Worm (Caenorhabditis elegans) whole organism, midembryonic: ENCODE data around the gene snb-7.

Experiments used
- T22C8.4 ChIP-seq: fragments of 200-800 bp; sonication (Bioruptor generic); IDR thresholded peaks from 2 replicates; pipeline ENCODE4 v1.3.6; 2022; ENCODE audit warnings: missing genetic modification characterization, missing compliant biosample characterization
- cog-1 ChIP-seq: sonication (generic microtip); optimal IDR thresholded peaks from 2 replicates; lab custom pipeline; 2016; ENCODE audit warnings: missing genetic modification characterization, missing compliant biosample characterization
- flt-1 ChIP-seq: fragments of 200-800 bp; sonication (Bioruptor generic); IDR thresholded peaks from 2 replicates; pipeline ENCODE4 v1.3.6; 2022; ENCODE audit warnings: missing genetic modification characterization, missing compliant biosample characterization
- klf-2 ChIP-seq: fragments of 200-800 bp; sonication (Bioruptor generic); conservative IDR thresholded peaks from 2 replicates; pipeline ENCODE4 v1.3.6; 2022; ENCODE audit warnings: missing genetic modification reagents, missing genetic modification characterization, missing compliant biosample characterization
- med-1 ChIP-seq: sonication (generic microtip); optimal IDR thresholded peaks from 2 replicates; lab custom pipeline; 2017; ENCODE audit warnings: missing genetic modification characterization, mild to moderate bottlenecking, missing compliant biosample characterization, antibody characterized with exemption, missing genetic modification reagents; ENCODE audit not compliant: insufficient read depth
- ref-1 ChIP-seq: fragments of 200-800 bp; sonication (Bioruptor generic); conservative IDR thresholded peaks from 2 replicates; pipeline ENCODE4 v1.3.6; 2022; ENCODE audit warnings: missing genetic modification reagents, missing genetic modification characterization, missing compliant biosample characterization
- tab-1 ChIP-seq: fragments of 200-800 bp; sonication (Bioruptor generic); IDR thresholded peaks from 2 replicates; pipeline ENCODE4 v1.3.6; 2022; ENCODE audit warnings: missing genetic modification characterization, missing compliant biosample characterization
- ztf-23 ChIP-seq: fragments of 200-800 bp; sonication (Bioruptor generic); IDR thresholded peaks from 2 replicates; pipeline ENCODE4 v1.3.6; 2022; ENCODE audit warnings: missing genetic modification reagents, missing genetic modification characterization, missing compliant biosample characterization
- ztf-29 ChIP-seq: fragments of 200-800 bp; sonication (Bioruptor generic); IDR thresholded peaks from 2 replicates; pipeline ENCODE4 v1.3.6; 2022; ENCODE audit warnings: missing genetic modification reagents, missing genetic modification characterization, missing compliant biosample characterization

Gene snb-7

DNA sequence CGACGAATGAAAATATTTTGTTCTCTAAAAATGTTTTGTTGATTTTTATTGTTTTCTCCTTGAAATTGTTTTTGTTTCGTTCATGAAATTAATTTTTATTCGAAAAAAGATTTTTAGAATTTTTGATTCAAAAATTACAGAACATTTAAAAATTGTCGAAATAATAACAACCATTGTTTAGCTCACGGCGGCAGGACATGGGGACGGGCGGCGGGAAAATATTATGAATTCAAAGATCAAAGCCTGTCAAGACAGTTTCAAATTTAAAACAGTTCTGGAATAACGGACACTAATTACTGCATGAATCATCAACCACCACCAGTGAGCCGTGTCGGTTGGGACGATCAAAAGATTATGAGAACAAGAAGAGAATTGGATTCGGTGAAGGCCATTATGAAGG lies at the start of gene snb-7:
Gene snb-7 (plus strand): TSS at position 301 of the 400 bp plus-strand sequence.
- TF ChIP-seq T22C8.4 (GFP tag; lab: Robert Waterston, UW) (no peak), flt-1 (no peak), ztf-23 (GFP tag; lab: Robert Waterston, UW) (no peak), cog-1 (no peak), tab-1 (no peak), ref-1 (GFP tag; lab: Robert Waterston, UW) (no peak), med-1 (GFP tag; lab: Kevin White, UChicago) (no peak), ztf-29 (GFP tag; lab: Robert Waterston, UW) (no peak), klf-2 (no peak)

ce11 chrIV:12520150-12520549 lies 40.5 kb upstream of the snb-7 start, which contains the start of gene tsp-4:
Gene tsp-4, minus strand, starts transcription at chrIV:12520250.
- TF ChIP-seq T22C8.4 (GFP tag; lab: Robert Waterston, UW) (no peak), ztf-23 (GFP tag; lab: Robert Waterston, UW) (no peak), tab-1 (no peak), cog-1 (no peak), med-1 (GFP tag; lab: Kevin White, UChicago) (no peak), ref-1 (GFP tag; lab: Robert Waterston, UW) (no peak), klf-2 (no peak), ztf-29 (GFP tag; lab: Robert Waterston, UW) (no peak), flt-1 (no peak)

ce11 chrIV:12522521-12522920 lies 38.1 kb upstream of the snb-7 start, which contains the start of gene sru-13:
Gene sru-13, minus strand, starts transcription at chrIV:12522621.
- TF ChIP-seq klf-2 (no peak), ztf-23 (GFP tag; lab: Robert Waterston, UW) (no peak), flt-1 (no peak), T22C8.4 (GFP tag; lab: Robert Waterston, UW) (no peak), ztf-29 (GFP tag; lab: Robert Waterston, UW) (no peak), med-1 (GFP tag; lab: Kevin White, UChicago) (no peak), ref-1 (GFP tag; lab: Robert Waterston, UW) (no peak), cog-1 (no peak), tab-1 (no peak)

- TF ChIP-seq ztf-23 (GFP tag; lab: Robert Waterston, UW) (no peak), cog-1 (no peak), med-1 (GFP tag; lab: Kevin White, UChicago) (no peak), tab-1 (no peak), klf-2 (no peak), flt-1 (no peak), T22C8.4 (GFP tag; lab: Robert Waterston, UW) (no peak), ztf-29 (GFP tag; lab: Robert Waterston, UW) (no peak), ref-1 (GFP tag; lab: Robert Waterston, UW) (no peak)
Measured at ce11 chrIV:12525409-12525808, 35.3 kb upstream of the snb-7 start, which contains the start of gene eak-4. Gene eak-4, minus strand, starts transcription at chrIV:12525509.

- TF ChIP-seq ref-1 (GFP tag; lab: Robert Waterston, UW) (no peak), ztf-23 (GFP tag; lab: Robert Waterston, UW) (no peak), tab-1 (no peak), med-1 (GFP tag; lab: Kevin White, UChicago) (no peak), flt-1 (no peak), T22C8.4 (GFP tag; lab: Robert Waterston, UW) (no peak), ztf-29 (GFP tag; lab: Robert Waterston, UW) (no peak), klf-2 (no peak), cog-1 (no peak)
Measured at ce11 chrIV:12527217-12527616, 33.5 kb upstream of the snb-7 start, which contains the start of gene F53B2.8. Gene F53B2.8, minus strand, starts transcription at chrIV:12527396.

ce11 chrIV:12531047-12531446 lies 29.6 kb upstream of the snb-7 start, which contains the start of gene F53B2.5:
Gene F53B2.5, minus strand, starts transcription at chrIV:12531147.
- no peak for TF ChIP-seq med-1 (GFP tag; lab: Kevin White, UChicago)
- TF ChIP-seq tab-1 = no peak
- no peak for TF ChIP-seq ref-1 (GFP tag; lab: Robert Waterston, UW)
- TF ChIP-seq T22C8.4 (GFP tag; lab: Robert Waterston, UW) = no peak
- TF ChIP-seq cog-1 = no peak
- TF ChIP-seq ztf-29 (GFP tag; lab: Robert Waterston, UW) = no peak
- TF ChIP-seq klf-2 = no peak
- TF ChIP-seq ztf-23 (GFP tag; lab: Robert Waterston, UW) = no peak
- no peak for TF ChIP-seq flt-1

ce11 chrIV:12531464-12531863 lies 29.2 kb upstream of the snb-7 start:
- TF ChIP-seq ztf-29 (GFP tag; lab: Robert Waterston, UW) (no peak), cog-1 (no peak), ref-1 (GFP tag; lab: Robert Waterston, UW) (no peak), T22C8.4 (GFP tag; lab: Robert Waterston, UW) (no peak), med-1 (GFP tag; lab: Kevin White, UChicago) (no peak), klf-2 (no peak), ztf-23 (GFP tag; lab: Robert Waterston, UW) (no peak), flt-1 (no peak), tab-1 (no peak)

ce11 chrIV:12536358-12536757 lies 24.3 kb upstream of the snb-7 start:
- TF ChIP-seq T22C8.4 (GFP tag; lab: Robert Waterston, UW) = no peak
- TF ChIP-seq ztf-23 (GFP tag; lab: Robert Waterston, UW) = no peak
- no peak for TF ChIP-seq tab-1
- TF ChIP-seq klf-2 = no peak
- no peak for TF ChIP-seq ref-1 (GFP tag; lab: Robert Waterston, UW)
- TF ChIP-seq flt-1 = no peak
- TF ChIP-seq ztf-29 (GFP tag; lab: Robert Waterston, UW) = no peak
- TF ChIP-seq cog-1 = no peak
- no peak for TF ChIP-seq med-1 (GFP tag; lab: Kevin White, UChicago)

DNA sequence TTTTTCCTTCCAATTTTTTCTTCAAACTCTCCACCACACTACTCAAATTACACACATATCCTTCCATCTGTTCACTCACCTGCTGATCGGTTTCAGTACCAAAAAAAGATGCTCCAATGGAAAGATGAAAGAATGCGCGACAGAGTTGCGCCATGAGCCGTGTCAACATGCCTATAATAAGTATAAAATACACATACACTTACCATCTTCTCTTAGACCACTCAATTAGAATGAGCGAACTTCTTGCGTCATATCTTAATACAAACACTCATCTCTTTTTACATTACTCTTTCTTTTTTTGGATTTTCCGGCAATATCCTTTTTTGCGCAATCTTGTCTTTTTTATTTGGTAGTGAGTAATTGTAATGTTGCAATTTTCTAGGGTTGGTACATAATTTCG lies 23.0 kb upstream of the snb-7 start:
- TF ChIP-seq klf-2 (no peak), ztf-23 (GFP tag; lab: Robert Waterston, UW) (no peak), tab-1 (no peak), flt-1 (no peak), ztf-29 (GFP tag; lab: Robert Waterston, UW) (no peak), ref-1 (GFP tag; lab: Robert Waterston, UW) (no peak), T22C8.4 (GFP tag; lab: Robert Waterston, UW) (no peak), cog-1 (no peak), med-1 (GFP tag; lab: Kevin White, UChicago) (no peak)

DNA sequence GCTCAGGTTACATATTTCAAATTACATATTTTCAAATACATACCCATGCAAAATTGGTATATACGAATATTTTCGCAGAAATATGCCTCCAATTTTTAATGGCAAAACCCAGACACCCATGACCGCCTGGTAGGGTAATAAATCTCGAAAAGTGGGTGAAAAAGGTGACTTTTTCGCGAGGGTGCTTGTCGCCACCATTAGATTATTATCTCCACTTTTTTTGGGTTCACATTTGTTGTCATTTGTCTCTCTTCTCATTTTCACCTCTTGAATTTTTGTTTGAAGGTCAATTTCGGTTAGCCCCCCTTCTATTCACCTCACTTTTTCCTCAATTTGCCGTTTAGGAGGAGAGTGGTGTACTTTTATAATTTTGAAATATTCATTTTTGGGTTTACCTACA lies 20.4 kb upstream of the snb-7 start:
- no peak for TF ChIP-seq T22C8.4 (GFP tag; lab: Robert Waterston, UW)
- TF ChIP-seq flt-1 = no peak
- TF ChIP-seq ref-1 (GFP tag; lab: Robert Waterston, UW) = no peak
